Fruit fly (Drosophila melanogaster) whole organism: ENCODE measurements around the gene Cpsf100.
A peak's percentile ranks its signal among the peaks of the same experiment; 100 is the strongest.

Experiments
- CG8478 ChIP-seq: fragments of >200 bp; optimal IDR thresholded peaks from 2 replicates; lab custom pipeline; 2018; ENCODE audit warnings: inconsistent platforms
- EcR ChIP-seq, 2 experiments: fragments of >200 bp; optimal IDR thresholded peaks; 2 replicates each; lab custom pipeline; 2017; ENCODE audit warnings: missing biosample characterization in 2 of 2, missing genetic modification characterization in 2 of 2, missing genetic modification reagents in 2 of 2
- psq ChIP-seq: fragments of >200 bp; optimal IDR thresholded peaks from 2 replicates; lab custom pipeline; 2017
- usp ChIP-seq: fragments of >200 bp; optimal IDR thresholded peaks from 2 replicates; lab custom pipeline; 2017; ENCODE audit warnings: missing biosample characterization, missing genetic modification characterization, mixed read lengths

DNA sequence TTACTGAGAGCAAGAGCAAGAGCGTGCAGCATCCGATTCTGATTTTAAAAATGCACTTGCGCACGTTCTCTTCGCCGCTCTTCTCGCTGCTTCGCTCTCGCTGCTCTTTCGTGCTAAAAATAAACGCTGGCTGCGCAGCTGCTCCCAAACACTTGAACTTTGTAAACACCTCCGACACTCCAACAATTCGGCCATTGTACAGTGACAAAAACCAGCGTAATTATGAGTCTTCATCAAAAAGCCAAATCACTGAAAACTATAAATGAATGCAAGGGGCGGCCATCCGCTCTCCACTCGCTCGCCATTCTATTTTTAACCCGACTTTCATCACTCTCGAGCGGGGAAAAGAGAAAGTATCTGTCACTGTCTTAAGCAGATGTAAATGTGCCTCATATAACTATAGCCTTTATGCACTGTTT lies 30.3 kb downstream of the Cpsf100 start:
- TF ChIP-seq psq (no peak), CG8478 (lab: Kevin White, UChicago) (no peak), usp (no peak), EcR (GFP tag; optimal IDR thresholded peaks at IDR 0.05; lab: Kevin White, UChicago) (peak in 1 of 2 experiments; percentile 40)
